Worm (Caenorhabditis elegans) whole organism, L3 larva: ENCODE data around the gene acl-2.

Experiments used
- R02D3.7 ChIP-seq: fragments of 150-350 bp; optimal IDR thresholded peaks from 2 replicates; lab custom pipeline; 2014; ENCODE audit warnings: missing biosample characterization, missing genetic modification characterization
- fkh-10 ChIP-seq: sonication (generic microtip); optimal IDR thresholded peaks from 2 replicates; lab custom pipeline; 2017; ENCODE audit warnings: missing biosample characterization, missing genetic modification reagents, missing genetic modification characterization
- lin-15B ChIP-seq: fragments of 150-350 bp; optimal IDR thresholded peaks from 2 replicates; lab custom pipeline; 2014; ENCODE audit warnings: missing biosample characterization, missing genetic modification characterization
- lin-39 ChIP-seq: fragments of 150-350 bp; optimal IDR thresholded peaks from 2 replicates; lab custom pipeline; 2018; ENCODE audit warnings: missing biosample characterization, missing genetic modification reagents, missing genetic modification characterization
- nhr-28 ChIP-seq: fragments of 150-350 bp; optimal IDR thresholded peaks from 2 replicates; lab custom pipeline; 2014; ENCODE audit warnings: missing biosample characterization, missing genetic modification characterization
- ztf-11 ChIP-seq: fragments of 150-350 bp; optimal IDR thresholded peaks from 2 replicates; lab custom pipeline; 2014; ENCODE audit warnings: missing biosample characterization, missing genetic modification characterization

DNA sequence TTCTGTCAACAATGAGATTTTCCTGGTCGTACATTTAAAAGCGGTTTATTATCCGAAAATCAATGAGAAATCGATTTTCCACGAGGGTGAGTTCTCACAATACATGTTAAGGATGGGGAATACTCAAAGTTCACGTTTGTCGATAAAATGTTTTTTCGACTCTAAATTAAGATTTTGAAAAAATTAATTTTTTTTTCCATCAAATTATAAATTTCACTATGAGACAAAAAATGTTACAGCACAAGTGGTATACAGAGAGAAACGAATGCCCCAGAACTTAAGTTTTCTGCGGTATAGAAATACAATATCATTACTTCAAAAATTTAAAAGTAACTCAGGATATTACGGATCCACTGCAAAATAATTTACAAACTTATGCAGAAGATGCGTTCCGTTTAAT is 47.4 kb upstream of the acl-2 start, which contains the start of gene R04B5.1:
- TF ChIP-seq R02D3.7 (tag; lab: Kevin White, UChicago) (no peak), lin-39 (tag; lab: Kevin White, UChicago) (no peak), lin-15B (tag; lab: Kevin White, UChicago) (no peak), ztf-11 (no peak), nhr-28 (tag; lab: Kevin White, UChicago) (no peak), fkh-10 (GFP tag; lab: Kevin White, UChicago) (no peak)
